Fruit fly (Drosophila melanogaster): ENCODE data around the gene rho.
A peak's percentile ranks its signal among the peaks of the same experiment; 100 is the strongest.

The rho gene

dm6 chr3L:1463547-1463946 lies at the start of gene rho (continued):
- TF ChIP-seq eve (GFP tag; optimal IDR thresholded peaks at IDR 0.05) (no peak), CG1602 (GFP tag; optimal IDR thresholded peaks at IDR 0.05) (no peak), nau (GFP tag; optimal IDR thresholded peaks at IDR 0.05) (no peak), HLHmδ (GFP tag; optimal IDR thresholded peaks at IDR 0.05) (peak; percentile 63), CG18262 (tag; optimal IDR thresholded peaks at IDR 0.05) (peak; percentile 38), NfI (GFP tag; optimal IDR thresholded peaks at IDR 0.05) (no peak), CG4282 (GFP tag; optimal IDR thresholded peaks at IDR 0.05) (no peak), CG7987 (GFP tag; optimal IDR thresholded peaks at IDR 0.05) (peak; percentile 32), Neu2 (GFP tag; optimal IDR thresholded peaks at IDR 0.05; ENCODE audit: borderline replicate concordance) (no peak), CG8944 (GFP tag; optimal IDR thresholded peaks at IDR 0.05) (no peak), CG1832 (GFP tag; optimal IDR thresholded peaks at IDR 0.05) (no peak), Pdp1 (GFP tag; optimal IDR thresholded peaks at IDR 0.05) (peak in 1 of 2 experiments; percentile 6), CG6654 (GFP tag; optimal IDR thresholded peaks at IDR 0.05) (no peak), Ets97D (GFP tag; optimal IDR thresholded peaks at IDR 0.05) (no peak), CG4424 (GFP tag; optimal IDR thresholded peaks at IDR 0.05) (no peak), CG9876 (GFP tag; optimal IDR thresholded peaks at IDR 0.05) (no peak), sob (GFP tag; IDR thresholded peaks at IDR 0.05) (peak; percentile 58; the same call in 1 of the 2 replicates), CG10979 (tag; optimal IDR thresholded peaks at IDR 0.05) (peak; percentile 5), CG7271 (tag; optimal IDR thresholded peaks at IDR 0.05) (no peak), Usf (GFP tag; optimal IDR thresholded peaks at IDR 0.05) (no peak), sens-2 (GFP tag; IDR thresholded peaks at IDR 0.05) (no peak), abd-A (tag; optimal IDR thresholded peaks at IDR 0.05) (peak; percentile 47), croc (GFP tag; conservative IDR thresholded peaks at IDR 0.05) (no peak), CG11247 (GFP tag; IDR thresholded peaks at IDR 0.05) (no peak), ssp (GFP tag; IDR thresholded peaks at IDR 0.05) (no peak), ab (GFP tag; optimal IDR thresholded peaks at IDR 0.05) (no peak), fu2 (GFP tag; optimal IDR thresholded peaks at IDR 0.05) (no peak), CG10366 (GFP tag; IDR thresholded peaks at IDR 0.05) (no peak), nerfin-2 (GFP tag; IDR thresholded peaks at IDR 0.05; ENCODE audit: partially characterized antibody) (no peak), crol (GFP tag; IDR thresholded peaks at IDR 0.05) (peak; percentile 49; the same call in 1 of the 2 replicates), NFAT (GFP tag; IDR thresholded peaks at IDR 0.05) (peak; percentile 62; the same call in 1 of the 2 replicates), cas (GFP tag; IDR thresholded peaks at IDR 0.05) (no peak), CG9727 (GFP tag; optimal IDR thresholded peaks at IDR 0.05) (no peak), tgo (GFP tag; IDR thresholded peaks at IDR 0.05) (0 out of 3 replicates have a peak, but pooled peaks have one; percentile 23), CG13287 (GFP tag; IDR thresholded peaks at IDR 0.05; ENCODE audit: partially characterized antibody) (peak; percentile 45; the same call in 1 of the 2 replicates), CG1024 (GFP tag; IDR thresholded peaks at IDR 0.05) (peak; percentile 4; the same call in 1 of the 2 replicates), CG10959 (GFP tag; IDR thresholded peaks at IDR 0.05) (no peak), insv (GFP tag; optimal IDR thresholded peaks at IDR 0.05) (peak in 1 of 2 experiments; percentile 13), Deaf1 (tag; optimal IDR thresholded peaks at IDR 0.05) (peak; percentile 34), CG13624 (GFP tag; optimal IDR thresholded peaks at IDR 0.05) (no peak), CG15479 (GFP tag; optimal IDR thresholded peaks at IDR 0.05) (peak; percentile 14), Dip2 (GFP tag; IDR thresholded peaks at IDR 0.05) (no peak), CG2678 (tag; optimal IDR thresholded peaks at IDR 0.05) (peak; percentile 31), CG7786 (GFP tag; optimal IDR thresholded peaks at IDR 0.05) (peak; percentile 3), CG16779 (GFP tag; IDR thresholded peaks at IDR 0.05) (no peak), NK7.1 (GFP tag; optimal IDR thresholded peaks at IDR 0.05) (no peak), ap (GFP tag; IDR thresholded peaks at IDR 0.05) (no peak), HmgZ (tag; optimal IDR thresholded peaks at IDR 0.05) (no peak), Atf6 (GFP tag; IDR thresholded peaks at IDR 0.05) (peak; percentile 52), CG15011 (GFP tag; optimal IDR thresholded peaks at IDR 0.05) (no peak), CG31388 (GFP tag; optimal IDR thresholded peaks at IDR 0.05) (no peak), toy (GFP tag; IDR thresholded peaks at IDR 0.05) (no peak)
